Fruit fly (Drosophila melanogaster): ENCODE data around the gene Raf.

Raf gene

DNA sequence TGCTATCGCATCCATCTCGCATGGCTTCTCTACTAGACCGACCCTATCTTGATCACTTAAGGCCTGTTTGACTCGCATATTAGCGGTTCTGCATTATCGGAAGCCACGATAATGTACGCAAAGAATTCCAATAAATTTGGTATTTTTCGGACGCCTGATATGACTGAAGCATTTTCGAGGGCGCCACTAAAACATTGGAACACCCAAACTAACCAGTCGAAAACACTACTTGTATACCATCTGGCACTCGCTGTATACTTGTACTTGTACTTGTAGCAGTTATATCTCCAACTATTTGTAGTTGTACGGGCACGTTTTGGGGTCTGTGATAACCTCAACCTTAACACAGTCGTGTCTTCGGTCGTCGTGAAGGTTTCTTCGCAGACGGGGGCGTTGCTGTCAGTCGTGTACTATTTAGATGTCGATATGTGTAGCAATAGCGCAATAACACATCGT, 60.3 kb downstream of the Raf start (continued):
- TF ChIP-seq twi (tag; optimal IDR thresholded peaks at IDR 0.05), result no peak
- peak; percentile 41 for TF ChIP-seq caup (GFP tag; optimal IDR thresholded peaks at IDR 0.05; ENCODE audit: severe bottlenecking)
- 0 out of 2 replicates have a peak, but pooled peaks have one; percentile 8 for TF ChIP-seq Atf6 (GFP tag; IDR thresholded peaks at IDR 0.05)
- no peak for TF ChIP-seq bsh (GFP tag; optimal IDR thresholded peaks at IDR 0.05)
- no peak for TF ChIP-seq nmo (GFP tag; optimal IDR thresholded peaks at IDR 0.05)
- TF ChIP-seq CG8290 (GFP tag; optimal IDR thresholded peaks at IDR 0.05), result no peak
- TF ChIP-seq CG8290 (tag; optimal IDR thresholded peaks at IDR 0.05), result peak in 1 of 2 experiments; percentile 23
- no peak for TF ChIP-seq ham (GFP tag; IDR thresholded peaks at IDR 0.05)
- no peak for TF ChIP-seq insv (GFP tag; optimal IDR thresholded peaks at IDR 0.05)
- no peak for TF ChIP-seq scrt (GFP tag; optimal IDR thresholded peaks at IDR 0.05)
- no peak for TF ChIP-seq odd (GFP tag; optimal IDR thresholded peaks at IDR 0.05)
- peak; percentile 47 for TF ChIP-seq lab (GFP tag; optimal IDR thresholded peaks at IDR 0.05)
- TF ChIP-seq grn (GFP tag; optimal IDR thresholded peaks at IDR 0.05), result peak; percentile 95

DNA sequence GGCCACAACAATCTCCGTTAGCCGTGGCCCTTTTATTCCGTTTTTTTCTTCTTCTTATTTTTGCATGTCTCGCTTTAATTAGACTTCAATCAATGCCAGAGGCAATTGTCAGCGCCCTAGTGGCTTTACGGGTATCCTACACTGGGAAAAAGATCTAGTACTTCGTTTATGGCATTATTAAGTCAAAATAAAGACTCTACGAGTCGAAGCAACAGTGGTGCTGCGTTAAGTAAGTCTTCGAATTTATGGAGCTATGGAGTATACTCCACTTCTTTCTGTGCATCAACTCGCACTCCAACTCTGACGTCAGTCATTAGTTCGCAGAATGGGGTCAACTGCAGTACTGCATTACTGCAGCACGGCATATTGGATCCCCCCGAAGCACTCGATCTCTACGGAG, 61.2 kb downstream of the Raf start:
- TF ChIP-seq zfh1 (GFP tag; IDR thresholded peaks at IDR 0.05) (0 out of 3 replicates have a peak, but pooled peaks have one; percentile 13), CG33557 (GFP tag; optimal IDR thresholded peaks at IDR 0.05) (no peak), Hsf (GFP tag; optimal IDR thresholded peaks at IDR 0.05) (no peak), Med (GFP tag) (peak; percentile 30), Bteb2 (GFP tag; optimal IDR thresholded peaks at IDR 0.05) (no peak), Drgx (GFP tag; IDR thresholded peaks at IDR 0.05) (peak; percentile 75)

DNA sequence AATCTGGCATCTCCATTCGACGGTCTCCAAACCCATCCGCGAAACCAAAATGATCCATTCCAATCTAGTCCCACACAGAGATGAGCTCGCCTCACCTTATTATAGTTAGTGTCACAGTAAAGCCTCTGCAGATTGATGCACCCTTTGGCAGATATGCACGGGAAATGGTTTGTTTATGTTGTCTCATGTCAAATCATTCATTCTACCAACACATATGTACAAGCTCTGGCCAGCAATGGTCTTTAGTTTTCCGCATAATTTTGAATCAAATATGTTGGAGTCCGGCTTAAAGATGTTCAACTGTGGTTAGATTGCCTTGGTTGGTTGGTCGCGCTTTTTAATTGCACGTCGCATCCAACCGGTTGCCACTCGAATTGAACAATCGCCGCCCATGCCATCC, 62.9 kb downstream of the Raf start:
- no peak for TF ChIP-seq CG18619 (GFP tag; optimal IDR thresholded peaks at IDR 0.05)
- TF ChIP-seq CG11085 (GFP tag; IDR thresholded peaks at IDR 0.05), result no peak
- TF ChIP-seq Blimp-1 (GFP tag; optimal IDR thresholded peaks at IDR 0.05), result no peak
- TF ChIP-seq Hr51 (GFP tag; optimal IDR thresholded peaks at IDR 0.05), result peak in 1 of 2 experiments; percentile 24
- TF ChIP-seq Gug (GFP tag; IDR thresholded peaks at IDR 0.05), result no peak
- TF ChIP-seq CG18476 (GFP tag; optimal IDR thresholded peaks at IDR 0.05), result no peak
- no peak for TF ChIP-seq CG9727 (GFP tag; optimal IDR thresholded peaks at IDR 0.05)
- no peak for TF ChIP-seq zen2 (GFP tag; IDR thresholded peaks at IDR 0.05; ENCODE audit: partially characterized antibody)
- TF ChIP-seq Med (GFP tag), result no peak
- TF ChIP-seq fu2 (GFP tag; optimal IDR thresholded peaks at IDR 0.05), result no peak
- no peak for TF ChIP-seq CG7271 (tag; optimal IDR thresholded peaks at IDR 0.05)
- no peak for TF ChIP-seq ewg (GFP tag; optimal IDR thresholded peaks at IDR 0.05)
- TF ChIP-seq CG10366 (GFP tag; IDR thresholded peaks at IDR 0.05), result 0 out of 2 replicates have a peak, but pooled peaks have one; percentile 10
- TF ChIP-seq H15 (GFP tag; IDR thresholded peaks at IDR 0.05), result no peak
- TF ChIP-seq vfl (GFP tag; optimal IDR thresholded peaks at IDR 0.05), result no peak
- no peak for TF ChIP-seq CG6813 (GFP tag; optimal IDR thresholded peaks at IDR 0.05)
- TF ChIP-seq CG13624 (GFP tag; optimal IDR thresholded peaks at IDR 0.05), result no peak
- TF ChIP-seq CG9437 (GFP tag; optimal IDR thresholded peaks at IDR 0.05), result no peak
- no peak for TF ChIP-seq caup (GFP tag; optimal IDR thresholded peaks at IDR 0.05; ENCODE audit: severe bottlenecking)
- no peak for TF ChIP-seq sr (GFP tag; IDR thresholded peaks at IDR 0.05)
- TF ChIP-seq dmrt99B (tag; optimal IDR thresholded peaks at IDR 0.05), result peak; percentile 34
- TF ChIP-seq CG14441 (GFP tag; IDR thresholded peaks at IDR 0.05), result 0 out of 2 replicates have a peak, but pooled peaks have one; percentile 33
- no peak for TF ChIP-seq p53 (GFP tag; optimal IDR thresholded peaks at IDR 0.05)
- no peak for TF ChIP-seq CG5245 (GFP tag; optimal IDR thresholded peaks at IDR 0.05)
- no peak for TF ChIP-seq CG15073 (GFP tag; optimal IDR thresholded peaks at IDR 0.05)
- no peak for TF ChIP-seq nerfin-2 (GFP tag; IDR thresholded peaks at IDR 0.05; ENCODE audit: partially characterized antibody)
- TF ChIP-seq CG7357 (GFP tag; IDR thresholded peaks at IDR 0.05), result no peak
- no peak for TF ChIP-seq Trl (optimal IDR thresholded peaks at IDR 0.05)
- no peak for TF ChIP-seq Trl (GFP tag; optimal IDR thresholded peaks at IDR 0.05)
- TF ChIP-seq Aef1 (GFP tag; IDR thresholded peaks at IDR 0.05), result no peak
- TF ChIP-seq gcm2 (GFP tag; optimal IDR thresholded peaks at IDR 0.05), result no peak
- TF ChIP-seq grau (tag; optimal IDR thresholded peaks at IDR 0.05), result peak; percentile 53
